Worm (Caenorhabditis elegans) whole organism, L2 larva: ENCODE data around the gene F35H12.1.

Source experiments
- C34F6.9 ChIP-seq: fragments of 150-350 bp; optimal IDR thresholded peaks from 2 replicates; lab custom pipeline; 2014; ENCODE audit warnings: missing biosample characterization, missing genetic modification characterization
- F13H6.1 ChIP-seq: sonication (generic microtip); optimal IDR thresholded peaks from 2 replicates; lab custom pipeline; 2016; ENCODE audit warnings: missing genetic modification characterization, missing compliant biosample characterization
- Y55F3AM.14 ChIP-seq: fragments of 200-800 bp; sonication (Bioruptor generic); optimal IDR thresholded peaks from 2 replicates; lab custom pipeline; 2018; ENCODE audit warnings: mild to moderate bottlenecking, missing genetic modification characterization, missing compliant biosample characterization
- ZK546.5 ChIP-seq: sonication (generic microtip); optimal IDR thresholded peaks from 2 replicates; lab custom pipeline; 2017; ENCODE audit warnings: missing biosample characterization, missing genetic modification characterization
- alr-1 ChIP-seq: fragments of 150-350 bp; optimal IDR thresholded peaks from 2 replicates; lab custom pipeline; 2014; ENCODE audit warnings: missing biosample characterization, missing genetic modification characterization
- aly-2 ChIP-seq: fragments of 150-350 bp; optimal IDR thresholded peaks from 2 replicates; lab custom pipeline; 2014; ENCODE audit warnings: missing biosample characterization, missing genetic modification characterization
- ama-1 ChIP-seq: fragments of 150-350 bp; optimal IDR thresholded peaks from 2 replicates; lab custom pipeline; 2018; ENCODE audit warnings: inconsistent platforms
- ceh-16 ChIP-seq: fragments of 150-350 bp; optimal IDR thresholded peaks from 2 replicates; lab custom pipeline; 2014; ENCODE audit warnings: missing biosample characterization, missing genetic modification characterization
- crh-2 ChIP-seq: sonication (generic microtip); optimal IDR thresholded peaks from 2 replicates; lab custom pipeline; 2017; ENCODE audit warnings: missing biosample characterization, missing genetic modification characterization
- elt-1 ChIP-seq: fragments of 150-350 bp; optimal IDR thresholded peaks from 2 replicates; lab custom pipeline; 2014; ENCODE audit warnings: missing biosample characterization, missing genetic modification characterization
- elt-3 ChIP-seq: sonication (generic microtip); optimal IDR thresholded peaks from 2 replicates; lab custom pipeline; 2017; ENCODE audit warnings: missing biosample characterization, missing genetic modification characterization
- lin-11 ChIP-seq: fragments of 150-350 bp; sonication (generic microtip); optimal IDR thresholded peaks from 2 replicates; lab custom pipeline; 2014; ENCODE audit warnings: missing biosample characterization, missing genetic modification characterization, inconsistent platforms, mixed read lengths
- lin-13 ChIP-seq: fragments of 150-350 bp; optimal IDR thresholded peaks from 2 replicates; lab custom pipeline; 2014; ENCODE audit warnings: missing biosample characterization, missing genetic modification reagents, missing genetic modification characterization
- lin-39 ChIP-seq: fragments of 150-350 bp; optimal IDR thresholded peaks from 2 replicates; lab custom pipeline; 2014; ENCODE audit warnings: missing biosample characterization, missing genetic modification reagents, missing genetic modification characterization
- lsy-2 ChIP-seq, 2 experiments: fragments of 150-350 bp in 1 of 2; sonication (generic microtip) in 1 of 2; optimal IDR thresholded peaks; 2 replicates each; lab custom pipeline; 2014 to 2017; ENCODE audit warnings: missing biosample characterization in 2 of 2, missing genetic modification characterization in 2 of 2
- mab-5 ChIP-seq: fragments of 150-350 bp; optimal IDR thresholded peaks from 2 replicates; lab custom pipeline; 2014; ENCODE audit warnings: missing biosample characterization, missing genetic modification characterization
- mbf-1 ChIP-seq: sonication (generic microtip); optimal IDR thresholded peaks from 2 replicates; lab custom pipeline; 2017; ENCODE audit warnings: missing biosample characterization, missing genetic modification characterization
- mdl-1 ChIP-seq, 2 experiments: fragments of 150-350 bp in 1 of 2; sonication (generic microtip) in 1 of 2; optimal IDR thresholded peaks; 2 replicates each; lab custom pipeline; 2017; ENCODE audit warnings: missing biosample characterization in 2 of 2, missing genetic modification characterization in 2 of 2
- nhr-129 ChIP-seq: fragments of 150-350 bp; optimal IDR thresholded peaks from 2 replicates; lab custom pipeline; 2014; ENCODE audit warnings: missing biosample characterization, missing genetic modification characterization
- nhr-23 ChIP-seq: fragments of 150-350 bp; optimal IDR thresholded peaks from 2 replicates; lab custom pipeline; 2014; ENCODE audit warnings: missing biosample characterization, missing genetic modification reagents, missing genetic modification characterization
- nhr-237 ChIP-seq: fragments of 150-350 bp; optimal IDR thresholded peaks from 2 replicates; lab custom pipeline; 2014; ENCODE audit warnings: missing biosample characterization, missing genetic modification characterization
- nhr-25 ChIP-seq: fragments of 150-350 bp; sonication (generic microtip); optimal IDR thresholded peaks from 3 replicates; lab custom pipeline; 2014; ENCODE audit warnings: missing biosample characterization, missing genetic modification characterization
- nhr-77 ChIP-seq: fragments of 150-350 bp; optimal IDR thresholded peaks from 2 replicates; lab custom pipeline; 2014; ENCODE audit warnings: missing biosample characterization, missing genetic modification characterization
- peb-1 ChIP-seq: fragments of 150-350 bp; optimal IDR thresholded peaks from 2 replicates; lab custom pipeline; 2014; ENCODE audit warnings: missing biosample characterization, missing genetic modification characterization
- sem-4 ChIP-seq: fragments of 150-350 bp; optimal IDR thresholded peaks from 2 replicates; lab custom pipeline; 2014; ENCODE audit warnings: missing biosample characterization, missing genetic modification reagents, missing genetic modification characterization
- skn-1 ChIP-seq: sonication (generic microtip); optimal IDR thresholded peaks from 2 replicates; lab custom pipeline; 2017; ENCODE audit warnings: missing biosample characterization, missing genetic modification characterization
- sma-3 ChIP-seq: sonication (generic microtip); optimal IDR thresholded peaks from 2 replicates; lab custom pipeline; 2016; ENCODE audit warnings: missing genetic modification reagents, missing genetic modification characterization, missing compliant biosample characterization
- sma-9 ChIP-seq, 2 experiments: fragments of 150-350 bp in 1 of 2; sonication (generic microtip) in 1 of 2; optimal IDR thresholded peaks; 2 replicates each; lab custom pipeline; 2014 to 2016; ENCODE audit warnings: missing genetic modification characterization in 2 of 2, mild to moderate bottlenecking in 1 of 2, missing biosample characterization in 1 of 2, missing compliant biosample characterization in 1 of 2, missing genetic modification reagents in 1 of 2, moderate library complexity in 1 of 2
- snpc-4 ChIP-seq: fragments of 150-350 bp; optimal IDR thresholded peaks from 2 replicates; lab custom pipeline; 2014; ENCODE audit warnings: missing biosample characterization, missing genetic modification characterization
- unc-55 ChIP-seq: fragments of 150-350 bp; sonication (generic microtip); optimal IDR thresholded peaks from 3 replicates; lab custom pipeline; 2014; ENCODE audit warnings: missing biosample characterization, missing genetic modification reagents, missing genetic modification characterization
- unc-62 ChIP-seq: fragments of 150-350 bp; optimal IDR thresholded peaks from 2 replicates; lab custom pipeline; 2014; ENCODE audit warnings: missing biosample characterization, missing genetic modification reagents, missing genetic modification characterization
- zag-1 ChIP-seq: fragments of 150-350 bp; optimal IDR thresholded peaks from 2 replicates; lab custom pipeline; 2014; ENCODE audit warnings: missing biosample characterization, missing genetic modification characterization
- ztf-1 ChIP-seq: fragments of 200-800 bp; sonication (Bioruptor generic); conservative IDR thresholded peaks from 2 replicates; pipeline ENCODE4 v1.3.6; 2022; ENCODE audit warnings: missing genetic modification characterization, missing compliant biosample characterization

The F35H12.1 gene

DNA sequence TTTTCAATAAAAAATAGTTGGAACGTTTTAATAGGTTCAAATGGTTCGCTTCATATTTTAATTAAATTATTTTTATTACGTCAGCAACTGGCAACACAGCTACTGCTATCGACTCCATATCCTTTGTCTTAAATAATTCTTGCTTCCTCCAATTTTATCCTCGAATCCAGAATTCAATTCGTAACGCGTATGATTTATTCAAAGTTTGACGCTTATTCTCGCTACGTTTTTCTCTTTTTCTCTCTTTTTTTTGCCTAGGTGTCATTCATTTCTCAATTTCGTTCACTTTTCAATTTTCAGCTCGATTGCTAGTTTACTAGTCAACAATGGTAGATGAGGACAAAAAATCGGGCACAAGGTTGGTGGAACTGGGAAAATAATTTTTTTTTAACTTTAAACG lies 16.9 kb downstream of the F35H12.1 start, which contains the start of gene arr-1:
Gene arr-1 (plus strand): TSS at position 301 of the 400 bp plus-strand sequence.
- TF ChIP-seq mdl-1 (tag; optimal IDR thresholded peaks at IDR 0.05; lab: Kevin White, UChicago) (no peak), C34F6.9 (tag; lab: Kevin White, UChicago) (no peak), mab-5 (tag; lab: Kevin White, UChicago) (no peak), elt-3 (no peak), lsy-2 (tag; optimal IDR thresholded peaks at IDR 0.05; lab: Kevin White, UChicago) (no peak), lin-11 (tag; lab: Kevin White, UChicago) (no peak), ama-1 (lab: Kevin White, UChicago) (no peak), unc-55 (GFP tag; lab: Kevin White, UChicago) (no peak), peb-1 (no peak), lin-39 (tag; lab: Kevin White, UChicago) (no peak), aly-2 (tag; lab: Kevin White, UChicago) (no peak), alr-1 (tag; lab: Kevin White, UChicago) (no peak), lin-13 (no peak)
- TF ChIP-seq, all 48 proteins: peak for 0

ce11 chrX:952557-953083 lies 19.0 kb downstream of the F35H12.1 start:
- peak; percentile 16 for TF ChIP-seq F13H6.1 (tag; lab: Kevin White, UChicago)
- TF ChIP-seq C34F6.9 (tag; lab: Kevin White, UChicago) = peak; percentile 32
- TF ChIP-seq lsy-2 (tag; optimal IDR thresholded peaks at IDR 0.05; lab: Kevin White, UChicago) = peak in 1 of 2 experiments; percentile 23
- no peak for TF ChIP-seq nhr-129 (tag; lab: Kevin White, UChicago)
- TF ChIP-seq sma-9 (GFP tag; optimal IDR thresholded peaks at IDR 0.05; lab: Kevin White, UChicago) = peak; percentile 19
- TF ChIP-seq sma-9 (tag; optimal IDR thresholded peaks at IDR 0.05; lab: Kevin White, UChicago) = no peak
- TF ChIP-seq ama-1 (lab: Kevin White, UChicago) = no peak
- TF ChIP-seq elt-1 = no peak
- TF ChIP-seq lin-39 (tag; lab: Kevin White, UChicago) = no peak
- peak; percentile 5 for TF ChIP-seq unc-55 (GFP tag; lab: Kevin White, UChicago)

DNA sequence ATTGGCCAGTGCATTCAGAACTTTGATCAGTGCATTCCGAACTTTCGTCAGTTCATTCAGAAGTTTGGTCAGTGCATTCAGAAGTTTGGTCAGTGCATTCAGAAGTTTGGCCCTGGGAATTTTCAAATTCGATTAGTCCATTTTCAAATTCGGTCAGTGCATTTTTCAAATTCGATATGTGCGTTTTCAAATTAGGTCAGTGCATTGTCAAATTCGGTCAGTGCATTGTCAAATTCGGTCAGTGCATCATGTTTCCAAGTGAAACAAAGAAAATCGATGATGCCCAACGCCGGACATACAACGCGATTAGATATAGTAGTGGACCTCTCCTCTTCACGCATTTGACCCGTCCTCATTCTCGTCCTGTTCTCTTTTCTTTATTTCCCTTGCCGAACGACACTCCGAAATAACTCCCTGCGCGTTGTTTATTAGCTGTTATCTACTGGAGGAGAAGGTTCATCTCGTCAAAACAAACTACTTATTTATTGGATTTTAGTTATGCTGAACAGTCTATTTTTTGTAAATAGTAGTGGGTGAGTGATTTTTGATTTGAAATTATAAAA lies 21.0 kb downstream of the F35H12.1 start, which contains the start of gene apm-3:
Gene apm-3 (plus strand): TSS at position 477 of the 563 bp plus-strand sequence.
- TF ChIP-seq sma-9 (GFP tag; optimal IDR thresholded peaks at IDR 0.05; lab: Kevin White, UChicago) (peak; percentile 30), sma-9 (tag; optimal IDR thresholded peaks at IDR 0.05; lab: Kevin White, UChicago) (no peak), lsy-2 (tag; optimal IDR thresholded peaks at IDR 0.05; lab: Kevin White, UChicago) (peak in 1 of 2 experiments; percentile 41), snpc-4 (tag; lab: Kevin White, UChicago) (no peak), nhr-129 (tag; lab: Kevin White, UChicago) (peak; percentile 58), alr-1 (tag; lab: Kevin White, UChicago) (no peak), skn-1 (tag; lab: Kevin White, UChicago) (no peak), nhr-23 (tag; lab: Kevin White, UChicago) (no peak), ceh-16 (no peak), unc-62 (GFP tag; lab: Kevin White, UChicago) (no peak), lin-39 (tag; lab: Kevin White, UChicago) (no peak), Y55F3AM.14 (GFP tag; lab: Kevin White, UChicago) (no peak), peb-1 (no peak), sma-3 (no peak), elt-3 (no peak), C34F6.9 (tag; lab: Kevin White, UChicago) (peak; percentile 55), ztf-1 (GFP tag; lab: Robert Waterston, UW) (no peak), lin-13 (peak; percentile 5), unc-55 (GFP tag; lab: Kevin White, UChicago) (peak; percentile 48), crh-2 (tag; lab: Kevin White, UChicago) (peak; percentile 15)
- TF ChIP-seq, all 48 proteins: peak for 7

- TF ChIP-seq unc-55 (GFP tag; lab: Kevin White, UChicago) = no peak
- no peak for TF ChIP-seq F13H6.1 (tag; lab: Kevin White, UChicago)
- no peak for TF ChIP-seq mab-5 (tag; lab: Kevin White, UChicago)
- no peak for TF ChIP-seq lin-13
- TF ChIP-seq Y55F3AM.14 (GFP tag; lab: Kevin White, UChicago) = no peak
- no peak for TF ChIP-seq peb-1
- no peak for TF ChIP-seq elt-1
- no peak for TF ChIP-seq alr-1 (tag; lab: Kevin White, UChicago)
- no peak for TF ChIP-seq sem-4 (tag; lab: Kevin White, UChicago)
- no peak for TF ChIP-seq nhr-237
- no peak for TF ChIP-seq sma-3
- TF ChIP-seq nhr-25 (tag; lab: Kevin White, UChicago) = no peak
- TF ChIP-seq ZK546.5 (tag; lab: Kevin White, UChicago) = no peak
- TF ChIP-seq snpc-4 (tag; lab: Kevin White, UChicago) = no peak
- TF ChIP-seq aly-2 (tag; lab: Kevin White, UChicago) = no peak
- TF ChIP-seq sma-9 (GFP tag; optimal IDR thresholded peaks at IDR 0.05; lab: Kevin White, UChicago) = no peak
- TF ChIP-seq sma-9 (tag; optimal IDR thresholded peaks at IDR 0.05; lab: Kevin White, UChicago) = no peak
- TF ChIP-seq zag-1 = no peak
- no peak for TF ChIP-seq mbf-1 (tag; lab: Kevin White, UChicago)
- no peak for TF ChIP-seq nhr-77
These were observed 24.0 kb downstream of the F35H12.1 start, which contains the start of gene chil-10 for ce11 chrX:957581-957980. Gene chil-10, plus strand, starts transcription at chrX:957881.
